Worm (Caenorhabditis elegans): ENCODE results near the gene irg-5.

Gene irg-5

DNA sequence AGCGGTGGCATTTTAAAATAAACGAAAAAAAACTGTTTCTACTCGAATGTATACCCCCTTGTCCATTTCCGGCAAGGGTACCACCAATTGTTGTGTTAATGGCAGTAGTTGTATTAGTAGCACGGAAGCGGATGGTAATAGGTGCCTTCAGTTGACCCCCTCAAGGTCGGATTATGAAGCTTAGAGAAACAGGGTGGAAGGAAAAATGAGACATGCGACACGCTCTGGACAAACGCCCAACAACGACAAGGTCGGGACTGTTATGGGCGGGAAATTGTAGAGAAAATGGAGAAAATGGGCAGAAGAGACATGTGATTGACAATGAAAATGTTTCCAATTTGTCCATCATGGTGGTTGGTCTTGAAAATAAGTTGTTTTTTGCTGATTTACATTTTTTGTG lies 34.3 kb downstream of the irg-5 start, which contains the start of gene T01D3.3:
TSS of gene T01D3.3 (plus strand) at position 312 of the 400 bp plus-strand sequence.
- TF ChIP-seq him-1 (tag; optimal IDR thresholded peaks at IDR 0.05) (no peak), W03F9.2 (tag; optimal IDR thresholded peaks at IDR 0.05) (no peak), dao-5 (tag; optimal IDR thresholded peaks at IDR 0.05) (no peak)

DNA sequence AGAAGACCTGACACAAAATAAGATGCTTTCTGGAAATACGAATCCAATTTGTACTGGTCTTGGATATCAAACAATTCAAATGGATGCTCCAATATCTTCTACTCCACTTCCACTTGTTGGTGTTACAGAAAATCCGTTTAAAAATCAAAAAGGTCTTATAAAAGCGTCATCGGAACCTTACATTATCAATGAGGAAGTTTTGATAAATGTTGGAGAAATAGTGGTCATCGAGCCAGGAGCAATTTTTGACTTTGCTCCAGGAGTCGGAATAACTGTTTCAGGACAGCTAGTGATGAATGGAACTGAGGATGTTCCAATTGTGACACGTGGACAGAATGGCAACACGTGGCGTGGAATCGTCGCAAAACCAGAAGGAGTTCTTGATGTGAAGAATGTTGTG lies 44.2 kb downstream of the irg-5 start:
- TF ChIP-seq dao-5 (tag; optimal IDR thresholded peaks at IDR 0.05) (no peak), him-1 (tag; optimal IDR thresholded peaks at IDR 0.05) (no peak), W03F9.2 (tag; optimal IDR thresholded peaks at IDR 0.05) (no peak)

DNA sequence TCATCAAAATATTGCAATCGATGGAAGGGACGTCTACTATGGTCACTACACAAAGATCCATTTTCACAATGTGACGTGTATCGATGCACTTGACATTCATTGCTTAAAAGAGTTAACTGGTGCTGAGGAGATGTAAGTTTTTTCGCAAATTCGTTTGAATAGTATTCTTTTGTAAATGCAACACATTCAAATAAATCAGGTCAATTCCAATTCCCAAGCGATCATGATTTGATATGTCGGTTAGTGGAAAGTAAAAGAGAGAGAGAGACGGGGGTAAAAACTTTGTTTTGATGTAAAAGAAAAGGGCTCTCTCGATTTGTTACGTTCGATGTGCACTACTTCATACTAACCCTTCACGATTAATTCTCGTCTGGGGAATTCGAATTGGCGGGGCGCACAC lies 48.0 kb downstream of the irg-5 start:
- TF ChIP-seq him-1 (tag; optimal IDR thresholded peaks at IDR 0.05): no peak
- TF ChIP-seq dao-5 (tag; optimal IDR thresholded peaks at IDR 0.05): no peak
- no peak for TF ChIP-seq W03F9.2 (tag; optimal IDR thresholded peaks at IDR 0.05)

DNA sequence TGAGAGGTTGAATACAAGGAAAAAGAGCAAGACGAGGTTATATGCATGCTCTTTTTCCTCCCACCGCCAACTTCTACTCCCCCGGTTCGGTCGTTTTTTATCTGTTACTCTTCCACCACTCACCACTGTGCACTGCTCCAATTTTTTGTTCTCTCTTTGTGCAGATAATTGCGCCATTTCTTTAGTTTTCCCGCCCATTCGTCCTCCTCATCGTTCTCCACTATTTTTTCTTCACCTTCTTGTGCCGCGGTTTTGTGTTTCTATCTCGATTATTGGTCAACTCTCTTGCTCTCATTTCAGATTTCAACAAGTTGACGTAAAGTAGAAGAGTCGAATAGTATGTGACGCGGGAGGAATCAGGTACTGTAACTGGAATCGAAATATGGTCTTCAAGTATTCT lies 48.7 kb downstream of the irg-5 start, which contains the start of gene T01D3.1:
TSS of gene T01D3.1 (plus strand) at position 301 of the 400 bp plus-strand sequence.
- TF ChIP-seq dao-5 (tag; optimal IDR thresholded peaks at IDR 0.05): no peak
- no peak for TF ChIP-seq him-1 (tag; optimal IDR thresholded peaks at IDR 0.05)
- TF ChIP-seq W03F9.2 (tag; optimal IDR thresholded peaks at IDR 0.05): no peak

DNA sequence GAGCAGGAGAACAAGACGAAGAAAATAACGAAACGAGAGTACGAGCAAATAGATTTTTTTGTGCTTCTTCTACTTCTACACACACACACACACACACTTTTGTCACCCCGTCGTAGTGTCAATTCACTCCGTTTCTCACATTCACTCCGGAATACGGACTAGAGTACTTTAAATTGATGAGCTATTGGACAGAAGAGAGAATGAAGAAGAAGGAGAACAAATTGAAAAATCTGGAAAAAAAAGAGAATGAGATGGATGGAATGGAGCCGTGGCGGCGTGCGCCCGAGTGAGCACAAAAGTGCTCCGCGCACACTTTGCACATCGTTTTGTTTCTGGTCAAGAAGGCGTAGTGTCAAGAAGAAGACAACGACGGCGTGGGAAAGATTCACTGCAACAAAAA lies 50.8 kb downstream of the irg-5 start:
- TF ChIP-seq W03F9.2 (tag; optimal IDR thresholded peaks at IDR 0.05): no peak
- no peak for TF ChIP-seq dao-5 (tag; optimal IDR thresholded peaks at IDR 0.05)
- TF ChIP-seq him-1 (tag; optimal IDR thresholded peaks at IDR 0.05): no peak
